Fruit fly (Drosophila melanogaster): ENCODE measurements around the gene CG13362.

The CG13362 gene

DNA sequence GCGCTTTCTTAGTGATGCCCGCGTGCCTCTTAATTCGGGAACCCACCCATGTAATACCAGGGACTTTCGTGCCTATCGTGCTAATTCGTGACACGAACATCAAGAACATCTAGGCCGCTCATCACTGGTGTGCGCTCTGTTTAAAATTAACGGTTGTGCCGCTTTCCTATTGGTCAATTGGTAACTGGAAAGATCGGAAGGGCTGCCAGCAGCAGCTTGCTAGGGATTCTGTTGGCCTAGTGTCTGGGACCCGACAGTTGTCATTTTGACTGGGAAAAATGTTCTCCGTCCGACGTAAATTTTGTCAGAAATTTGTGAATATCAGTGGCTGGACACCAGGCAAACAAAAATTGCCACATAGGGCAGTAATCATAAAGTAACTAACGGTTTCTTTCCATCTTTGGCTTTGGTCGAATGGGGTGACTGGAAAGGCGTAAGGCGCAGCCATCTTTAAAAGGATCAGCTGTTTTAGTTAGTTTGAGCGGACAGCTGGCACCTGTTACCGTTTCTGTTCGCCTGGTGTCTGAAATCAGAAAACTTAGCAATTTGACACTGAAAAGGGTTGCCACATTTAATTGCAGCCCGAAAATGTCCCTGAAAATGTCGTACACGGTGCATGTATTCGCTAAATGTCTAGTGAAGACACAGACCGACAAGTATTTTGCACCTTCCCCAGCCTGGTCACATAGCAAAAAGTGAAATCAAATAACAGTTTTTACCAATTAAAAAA is 8.0 kb upstream of the CG13362 start, which contains the start of gene CG5273 (continued):
- TF ChIP-seq insv (GFP tag; optimal IDR thresholded peaks at IDR 0.05) (peak in 1 of 2 experiments; percentile 78), kni (GFP tag; optimal IDR thresholded peaks at IDR 0.05) (peak; percentile 100), sug (tag; optimal IDR thresholded peaks at IDR 0.05) (peak; percentile 52), Pdp1 (GFP tag; optimal IDR thresholded peaks at IDR 0.05) (peak in 1 of 2 experiments; percentile 50), zen (tag; optimal IDR thresholded peaks at IDR 0.05) (peak; percentile 38), h (optimal IDR thresholded peaks at IDR 0.05) (no peak), kay (GFP tag; optimal IDR thresholded peaks at IDR 0.05) (no peak), CG11398 (GFP tag; optimal IDR thresholded peaks at IDR 0.05) (no peak), chinmo (GFP tag; IDR thresholded peaks at IDR 0.05; ENCODE audit: partially characterized antibody) (peak; percentile 95), gcm (GFP tag; optimal IDR thresholded peaks at IDR 0.05) (no peak), tna (GFP tag; IDR thresholded peaks at IDR 0.05; ENCODE audit: partially characterized antibody) (peak; percentile 78), CG10462 (GFP tag; optimal IDR thresholded peaks at IDR 0.05) (peak; percentile 84), Fer3 (tag; optimal IDR thresholded peaks at IDR 0.05) (no peak), salm (tag; optimal IDR thresholded peaks at IDR 0.05) (peak; percentile 33), sisA (GFP tag; IDR thresholded peaks at IDR 0.05) (no peak), inv (GFP tag; IDR thresholded peaks at IDR 0.05; ENCODE audit: partially characterized antibody) (peak; percentile 85), lab (GFP tag; optimal IDR thresholded peaks at IDR 0.05) (peak; percentile 64), Deaf1 (tag; optimal IDR thresholded peaks at IDR 0.05) (no peak), pan (optimal IDR thresholded peaks at IDR 0.05) (no peak), pan (GFP tag; optimal IDR thresholded peaks at IDR 0.05 in 1 of 2, IDR thresholded peaks at IDR 0.05 in 1 of 2) (peak in 1 of 2 experiments; percentile 18), E2f1 (GFP tag; IDR thresholded peaks at IDR 0.05) (0 out of 2 replicates have a peak, but pooled peaks have one; percentile 9), ranshi (GFP tag; IDR thresholded peaks at IDR 0.05) (no peak), dimm (GFP tag; IDR thresholded peaks at IDR 0.05) (no peak), CG30431 (GFP tag; optimal IDR thresholded peaks at IDR 0.05) (no peak), CG7745 (tag; optimal IDR thresholded peaks at IDR 0.05) (peak; percentile 68), CG32532 (GFP tag; IDR thresholded peaks at IDR 0.05) (no peak; the same call in 1 of the 2 replicates), NK7.1 (GFP tag; optimal IDR thresholded peaks at IDR 0.05) (no peak), CG32767 (GFP tag; IDR thresholded peaks at IDR 0.05) (no peak), vnd (GFP tag; IDR thresholded peaks at IDR 0.05; ENCODE audit: partially characterized antibody) (peak; percentile 89), Asciz (GFP tag; optimal IDR thresholded peaks at IDR 0.05) (peak; percentile 0), Sox102F (GFP tag; optimal IDR thresholded peaks at IDR 0.05) (no peak), Hey (tag; optimal IDR thresholded peaks at IDR 0.05) (no peak), CG14667 (GFP tag; IDR thresholded peaks at IDR 0.05) (no peak), B-H1 (GFP tag; IDR thresholded peaks at IDR 0.05) (no peak), dati (GFP tag; IDR thresholded peaks at IDR 0.05) (no peak), CG15011 (GFP tag; optimal IDR thresholded peaks at IDR 0.05) (no peak), exex (tag; optimal IDR thresholded peaks at IDR 0.05) (peak; percentile 14), bsh (GFP tag; optimal IDR thresholded peaks at IDR 0.05) (no peak), vfl (GFP tag; optimal IDR thresholded peaks at IDR 0.05) (no peak), hb (GFP tag; IDR thresholded peaks at IDR 0.05; ENCODE audit: partially characterized antibody) (peak; percentile 86), en (GFP tag; optimal IDR thresholded peaks at IDR 0.05) (no peak), CG11093 (GFP tag; IDR thresholded peaks at IDR 0.05) (no peak), Dip2 (GFP tag; IDR thresholded peaks at IDR 0.05) (no peak), cg (GFP tag; optimal IDR thresholded peaks at IDR 0.05) (no peak), CG10654 (GFP tag; optimal IDR thresholded peaks at IDR 0.05) (no peak), kah (GFP tag; optimal IDR thresholded peaks at IDR 0.05) (peak; percentile 48), CG12659 (GFP tag; optimal IDR thresholded peaks at IDR 0.05) (peak; percentile 82), CG7271 (tag; optimal IDR thresholded peaks at IDR 0.05) (no peak), Stat92E (GFP tag; optimal IDR thresholded peaks at IDR 0.05) (peak in 1 of 3 experiments; percentile 84)
